Fruit fly (Drosophila melanogaster) whole organism, embryonic: ENCODE results near the gene CG10333.

Experiments
- Asciz ChIP-seq: fragments of 200-800 bp; sonication (Bioruptor generic); optimal IDR thresholded peaks from 2 replicates; lab custom pipeline; 2017; ENCODE audit warnings: missing biosample characterization, mild to moderate bottlenecking, missing genetic modification characterization, missing genetic modification reagents
- BEAF-32 ChIP-seq: fragments of 200-800 bp; sonication (Bioruptor generic); optimal IDR thresholded peaks from 3 replicates; lab custom pipeline; 2017; ENCODE audit warnings: missing biosample characterization, missing genetic modification characterization, mild to moderate bottlenecking, moderate library complexity, missing genetic modification reagents
- Bteb2 ChIP-seq: fragments of 200-800 bp; sonication (Bioruptor generic); optimal IDR thresholded peaks from 2 replicates; lab custom pipeline; 2016; ENCODE audit warnings: missing biosample characterization, missing genetic modification characterization
- CG11723 ChIP-seq: fragments of 200-800 bp; sonication (Bioruptor generic); optimal IDR thresholded peaks from 2 replicates; lab custom pipeline; 2017; ENCODE audit warnings: missing biosample characterization, mild to moderate bottlenecking, missing genetic modification characterization
- CG12769 ChIP-seq: fragments of 200-800 bp; sonication (Bioruptor generic); optimal IDR thresholded peaks from 2 replicates; lab custom pipeline; 2019; ENCODE audit warnings: missing biosample characterization, mild to moderate bottlenecking, missing genetic modification characterization, moderate library complexity
- CG15696 ChIP-seq: fragments of 200-800 bp; sonication (Bioruptor generic); optimal IDR thresholded peaks from 2 replicates; lab custom pipeline; 2019; ENCODE audit warnings: missing biosample characterization, mild to moderate bottlenecking, missing genetic modification characterization, moderate library complexity
- CG1603 ChIP-seq: fragments of 200-800 bp; sonication (Bioruptor generic); optimal IDR thresholded peaks from 2 replicates; lab custom pipeline; 2019; ENCODE audit warnings: missing biosample characterization, mild to moderate bottlenecking, missing genetic modification characterization, moderate library complexity
- CG17385 ChIP-seq: fragments of 200-800 bp; sonication (Bioruptor generic); optimal IDR thresholded peaks from 3 replicates; lab custom pipeline; 2018; ENCODE audit warnings: missing biosample characterization, mild to moderate bottlenecking, missing genetic modification characterization
- CG18764 ChIP-seq: fragments of 200-800 bp; sonication (Bioruptor generic); optimal IDR thresholded peaks from 3 replicates; lab custom pipeline; 2016; ENCODE audit warnings: missing biosample characterization, missing genetic modification characterization
- CG2875 ChIP-seq: fragments of 200-800 bp; sonication (Bioruptor generic); optimal IDR thresholded peaks from 2 replicates; lab custom pipeline; 2017; ENCODE audit warnings: missing biosample characterization, mild to moderate bottlenecking, missing genetic modification characterization, missing genetic modification reagents
- CG3065 ChIP-seq: fragments of 200-800 bp; sonication (Bioruptor generic); optimal IDR thresholded peaks from 2 replicates; lab custom pipeline; 2016; ENCODE audit warnings: missing biosample characterization, missing genetic modification characterization
- CG3726 ChIP-seq: fragments of 200-800 bp; sonication (Bioruptor generic); IDR thresholded peaks from 3 replicates; pipeline ENCODE4, ENCODE4 v1.3.6; 2022; ENCODE audit warnings: missing biosample characterization, missing genetic modification characterization
- CG4404 ChIP-seq: fragments of 200-800 bp; sonication (Bioruptor generic); IDR thresholded peaks from 2 replicates; pipeline ENCODE4 v1.3.6; 2022; ENCODE audit warnings: missing biosample characterization, missing genetic modification characterization
- CG7271 ChIP-seq: fragments of 200-800 bp; sonication (Bioruptor generic); optimal IDR thresholded peaks from 2 replicates; lab custom pipeline; 2018; ENCODE audit warnings: missing biosample characterization, mild to moderate bottlenecking, missing genetic modification characterization, moderate library complexity
- CG7963 ChIP-seq: fragments of 200-800 bp; sonication (Bioruptor generic); IDR thresholded peaks from 3 replicates; pipeline ENCODE4 v1.3.6; 2022; ENCODE audit warnings: missing biosample characterization, missing genetic modification characterization; ENCODE audit not compliant: partially characterized antibody
- CG8388 ChIP-seq: fragments of 200-800 bp; sonication (Bioruptor generic); optimal IDR thresholded peaks from 2 replicates; lab custom pipeline; 2019; ENCODE audit warnings: missing biosample characterization, mild to moderate bottlenecking, missing genetic modification characterization, moderate library complexity
- CG8924 ChIP-seq: fragments of 200-800 bp; optimal IDR thresholded peaks from 3 replicates; lab custom pipeline; 2019; ENCODE audit warnings: missing biosample characterization, mild to moderate bottlenecking, missing genetic modification characterization, moderate library complexity
- Camta ChIP-seq: fragments of 200-800 bp; sonication (Bioruptor generic); optimal IDR thresholded peaks from 2 replicates; lab custom pipeline; 2016; ENCODE audit warnings: missing biosample characterization, missing genetic modification characterization
- CrebB ChIP-seq: fragments of 200-800 bp; sonication (Bioruptor generic); optimal IDR thresholded peaks from 3 replicates; lab custom pipeline; 2018; ENCODE audit warnings: missing biosample characterization, mild to moderate bottlenecking, missing genetic modification characterization
- D19A ChIP-seq: fragments of 200-800 bp; optimal IDR thresholded peaks from 3 replicates; lab custom pipeline; 2019; ENCODE audit warnings: missing biosample characterization, mild to moderate bottlenecking, missing genetic modification characterization, moderate library complexity
- Dbx ChIP-seq: fragments of 200-800 bp; sonication (Bioruptor generic); IDR thresholded peaks from 3 replicates; pipeline ENCODE4 v1.3.6; 2022; ENCODE audit warnings: missing biosample characterization, missing genetic modification characterization
- E2f2 ChIP-seq: fragments of 200-800 bp; sonication (Bioruptor generic); IDR thresholded peaks from 2 replicates; pipeline ENCODE4 v1.3.6; 2022; ENCODE audit warnings: missing biosample characterization, missing genetic modification characterization
- HmgZ ChIP-seq: fragments of 200-800 bp; sonication (Bioruptor generic); optimal IDR thresholded peaks from 2 replicates; lab custom pipeline; 2018; ENCODE audit warnings: missing biosample characterization, mild to moderate bottlenecking, missing genetic modification characterization
- Mrtf ChIP-seq: fragments of 200-800 bp; sonication (Bioruptor generic); IDR thresholded peaks from 3 replicates; pipeline ENCODE4 v1.3.6; 2022; ENCODE audit warnings: missing biosample characterization, missing genetic modification characterization
- Sry-β ChIP-seq: fragments of 200-800 bp; sonication (Bioruptor generic); optimal IDR thresholded peaks from 2 replicates; lab custom pipeline; 2018; ENCODE audit warnings: missing biosample characterization, mild to moderate bottlenecking, missing genetic modification characterization, moderate library complexity
- Tbp ChIP-seq: fragments of >200 bp; optimal IDR thresholded peaks from 2 replicates; lab custom pipeline; 2018; ENCODE audit warnings: missing biosample characterization, missing genetic modification characterization
- Vsx1 ChIP-seq: fragments of 200-800 bp; sonication (Bioruptor generic); optimal IDR thresholded peaks from 2 replicates; lab custom pipeline; 2017; ENCODE audit warnings: missing biosample characterization, mild to moderate bottlenecking, missing genetic modification characterization, missing genetic modification reagents
- YL-1 ChIP-seq: fragments of 200-800 bp; sonication (Bioruptor generic); optimal IDR thresholded peaks from 3 replicates; lab custom pipeline; 2017; ENCODE audit warnings: missing biosample characterization, mild to moderate bottlenecking, missing genetic modification characterization
- ap ChIP-seq: fragments of 200-800 bp; sonication (Bioruptor generic); IDR thresholded peaks from 2 replicates; pipeline ENCODE4 v1.3.6; 2022; ENCODE audit warnings: missing biosample characterization, missing genetic modification characterization
- bcd ChIP-seq: fragments of 200-800 bp; sonication (Bioruptor generic); optimal IDR thresholded peaks from 2 replicates; lab custom pipeline; 2017; ENCODE audit warnings: missing biosample characterization, mild to moderate bottlenecking, missing genetic modification characterization
- cad ChIP-seq: fragments of >200 bp; optimal IDR thresholded peaks from 2 replicates; lab custom pipeline; 2017; ENCODE audit warnings: missing biosample characterization, missing genetic modification characterization
- crol ChIP-seq: fragments of 200-800 bp; sonication (Bioruptor generic); IDR thresholded peaks from 2 replicates; pipeline ENCODE4 v1.3.6; 2022; ENCODE audit warnings: missing biosample characterization, missing genetic modification characterization
- dmrt11E ChIP-seq: fragments of 200-800 bp; sonication (Bioruptor generic); optimal IDR thresholded peaks from 3 replicates; lab custom pipeline; 2018; ENCODE audit warnings: missing biosample characterization, mild to moderate bottlenecking, missing genetic modification characterization, moderate library complexity
- fd64A ChIP-seq: fragments of 200-800 bp; sonication (Bioruptor generic); optimal IDR thresholded peaks from 3 replicates; lab custom pipeline; 2018; ENCODE audit warnings: missing biosample characterization, mild to moderate bottlenecking, missing genetic modification characterization
- fu2 ChIP-seq: fragments of 200-800 bp; sonication (Bioruptor generic); optimal IDR thresholded peaks from 2 replicates; lab custom pipeline; 2016; ENCODE audit warnings: missing biosample characterization, missing genetic modification characterization
- ham ChIP-seq: fragments of 200-800 bp; sonication (Bioruptor generic); IDR thresholded peaks from 2 replicates; pipeline ENCODE4 v1.3.6; 2022; ENCODE audit warnings: missing biosample characterization, missing genetic modification characterization
- hbn ChIP-seq: fragments of 200-800 bp; sonication (Bioruptor generic); IDR thresholded peaks from 2 replicates; pipeline ENCODE4 v1.3.6; 2022; ENCODE audit warnings: missing biosample characterization, missing genetic modification characterization; ENCODE audit not compliant: partially characterized antibody
- ind ChIP-seq: fragments of 200-800 bp; sonication (Bioruptor generic); optimal IDR thresholded peaks from 3 replicates; lab custom pipeline; 2016; ENCODE audit warnings: missing biosample characterization, missing genetic modification characterization
- jigr1 ChIP-seq: fragments of 200-800 bp; sonication (Bioruptor generic); IDR thresholded peaks from 3 replicates; pipeline ENCODE4 v1.3.6; 2022; ENCODE audit warnings: missing biosample characterization, missing genetic modification characterization
- kah ChIP-seq: fragments of 200-800 bp; sonication (Bioruptor generic); optimal IDR thresholded peaks from 2 replicates; lab custom pipeline; 2018; ENCODE audit warnings: missing biosample characterization, mild to moderate bottlenecking, missing genetic modification characterization
- lab ChIP-seq: fragments of 200-800 bp; sonication (Bioruptor generic); optimal IDR thresholded peaks from 3 replicates; lab custom pipeline; 2017; ENCODE audit warnings: missing biosample characterization, missing genetic modification characterization, mild to moderate bottlenecking, moderate library complexity, missing genetic modification reagents
- lilli ChIP-seq: fragments of 200-800 bp; sonication (Bioruptor generic); optimal IDR thresholded peaks from 3 replicates; lab custom pipeline; 2016; ENCODE audit warnings: missing biosample characterization, missing genetic modification characterization
- org-1 ChIP-seq: fragments of 200-800 bp; sonication (Bioruptor generic); optimal IDR thresholded peaks from 2 replicates; lab custom pipeline; 2017; ENCODE audit warnings: missing biosample characterization, missing genetic modification characterization
- peb ChIP-seq: fragments of 200-800 bp; sonication (Bioruptor generic); IDR thresholded peaks from 2 replicates; pipeline ENCODE4 v1.3.6; 2022; ENCODE audit warnings: missing biosample characterization, missing genetic modification characterization
- pzg ChIP-seq: fragments of 200-800 bp; sonication (Bioruptor generic); optimal IDR thresholded peaks from 3 replicates; lab custom pipeline; 2018; ENCODE audit warnings: missing biosample characterization, mild to moderate bottlenecking, missing genetic modification characterization, moderate library complexity
- scrt ChIP-seq: fragments of 200-800 bp; sonication (Bioruptor generic); optimal IDR thresholded peaks from 2 replicates; lab custom pipeline; 2018; ENCODE audit warnings: missing biosample characterization, mild to moderate bottlenecking, missing genetic modification characterization, moderate library complexity
- shn ChIP-seq: fragments of 200-800 bp; sonication (Bioruptor generic); optimal IDR thresholded peaks from 3 replicates; lab custom pipeline; 2016; ENCODE audit warnings: missing biosample characterization, missing genetic modification characterization
- so ChIP-seq: fragments of 200-800 bp; sonication (Bioruptor generic); IDR thresholded peaks from 3 replicates; pipeline ENCODE4 v1.3.6; 2022; ENCODE audit warnings: missing biosample characterization, missing genetic modification characterization
- sr ChIP-seq: fragments of 200-800 bp; sonication (Bioruptor generic); IDR thresholded peaks from 3 replicates; pipeline ENCODE4 v1.3.6; 2022; ENCODE audit warnings: missing biosample characterization, missing genetic modification characterization

Gene CG10333

DNA sequence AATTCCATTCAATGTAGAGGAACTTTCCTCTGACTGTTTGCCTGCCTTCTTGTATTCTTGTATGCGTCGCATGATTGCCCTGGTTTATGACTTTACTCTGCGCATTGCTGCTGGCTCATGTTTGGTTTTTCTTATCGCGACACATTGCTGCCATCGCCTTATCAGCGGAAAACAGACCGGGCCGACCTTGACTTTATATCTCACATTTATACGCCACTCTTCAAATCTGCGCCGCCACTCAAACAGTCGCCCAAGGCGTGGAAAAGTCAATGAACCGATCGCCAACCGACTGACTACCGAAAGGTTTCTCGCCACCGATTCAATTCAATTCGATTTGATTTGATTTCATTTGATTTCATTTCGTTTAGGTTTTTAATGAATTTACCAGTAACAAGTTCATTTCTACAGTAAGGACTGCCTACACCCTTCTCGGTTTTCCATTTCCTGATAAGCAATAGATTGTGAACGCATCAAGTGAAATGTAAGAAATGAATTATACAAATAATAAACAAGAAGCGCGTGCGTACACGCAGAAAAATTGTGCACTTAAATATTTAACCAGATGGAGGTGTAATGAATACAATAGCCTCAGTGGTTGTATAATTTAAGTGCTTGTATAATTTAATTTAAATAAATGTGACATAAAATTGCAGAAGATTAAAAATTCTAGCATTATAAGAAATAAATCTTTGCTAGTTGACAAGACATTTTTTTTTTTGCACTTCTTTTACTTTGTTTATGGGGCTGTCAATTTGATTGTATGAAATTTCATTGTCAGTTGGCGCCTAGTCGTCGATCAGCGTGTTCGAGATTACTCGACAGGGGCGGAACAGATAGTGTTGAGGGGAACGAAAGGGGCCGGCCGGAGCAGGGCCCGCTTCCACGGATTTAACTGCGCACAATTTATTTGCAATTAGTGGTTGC lies 40.1 kb upstream of the CG10333 start (continued):
- TF ChIP-seq lilli (GFP tag; lab: Kevin White, UChicago), result peak; percentile 7
- TF ChIP-seq HmgZ (tag; lab: Kevin White, UChicago), result no peak
- no peak for TF ChIP-seq hbn (GFP tag; lab: Robert Waterston, UW)
- no peak for TF ChIP-seq CG4404 (GFP tag; lab: Robert Waterston, UW)
- TF ChIP-seq scrt (GFP tag; lab: Kevin White, UChicago), result no peak
- TF ChIP-seq Asciz, result no peak
- TF ChIP-seq pzg (GFP tag; lab: Kevin White, UChicago), result no peak
- no peak for TF ChIP-seq CG2875 (GFP tag; lab: Kevin White, UChicago)
- no peak for TF ChIP-seq peb (GFP tag; lab: Robert Waterston, UW)
- TF ChIP-seq CrebB (tag; lab: Kevin White, UChicago), result no peak
- no peak for TF ChIP-seq Tbp (GFP tag; lab: Kevin White, UChicago)
- peak; percentile 42 for TF ChIP-seq lab (GFP tag; lab: Kevin White, UChicago)
- no peak for TF ChIP-seq CG3065 (GFP tag; lab: Kevin White, UChicago)
- no peak for TF ChIP-seq cad (GFP tag; lab: Kevin White, UChicago)
- no peak for TF ChIP-seq CG7963 (GFP tag; lab: Robert Waterston, UW)
- no peak for TF ChIP-seq shn
- TF ChIP-seq CG8924 (tag; lab: Kevin White, UChicago), result peak; percentile 29
- TF ChIP-seq CG18764 (GFP tag; lab: Kevin White, UChicago), result peak; percentile 18
- no peak for TF ChIP-seq CG1603 (tag; lab: Kevin White, UChicago)
- no peak for TF ChIP-seq CG7271 (tag; lab: Kevin White, UChicago)
- TF ChIP-seq Camta (GFP tag; lab: Kevin White, UChicago), result no peak
- no peak for TF ChIP-seq fu2 (GFP tag; lab: Kevin White, UChicago)
- no peak for TF ChIP-seq Dbx (GFP tag; lab: Robert Waterston, UW)
- no peak for TF ChIP-seq fd64A (GFP tag; lab: Kevin White, UChicago)
- no peak for TF ChIP-seq jigr1
- peak; percentile 35 for TF ChIP-seq D19A (tag; lab: Kevin White, UChicago)
- peak; percentile 46 for TF ChIP-seq bcd (GFP tag; lab: Kevin White, UChicago)
- TF ChIP-seq CG3726 (GFP tag; lab: Robert Waterston, UW), result no peak
- TF ChIP-seq CG15696 (tag; lab: Kevin White, UChicago), result peak; percentile 10
- no peak for TF ChIP-seq CG8388 (GFP tag; lab: Kevin White, UChicago)
- no peak for TF ChIP-seq BEAF-32 (GFP tag; lab: Kevin White, UChicago)
- TF ChIP-seq sr (GFP tag; lab: Robert Waterston, UW), result no peak
- TF ChIP-seq kah, result no peak
- no peak for TF ChIP-seq ham (GFP tag; lab: Robert Waterston, UW)
- TF ChIP-seq E2f2 (GFP tag; lab: Robert Waterston, UW), result peak; percentile 17; the same call in 1 of the 2 replicates
- TF ChIP-seq dmrt11E, result peak; percentile 65
- no peak for TF ChIP-seq so
- peak; percentile 8 for TF ChIP-seq CG17385 (GFP tag; lab: Kevin White, UChicago)
- TF ChIP-seq CG12769, result no peak
- no peak for TF ChIP-seq ind (GFP tag; lab: Kevin White, UChicago)
- TF ChIP-seq Mrtf, result no peak
- TF ChIP-seq org-1 (GFP tag; lab: Kevin White, UChicago), result peak; percentile 47
- TF ChIP-seq ap (GFP tag; lab: Robert Waterston, UW), result no peak
- TF ChIP-seq Bteb2, result no peak
- TF ChIP-seq Vsx1 (GFP tag; lab: Kevin White, UChicago), result no peak
- TF ChIP-seq Sry-β, result no peak
- no peak for TF ChIP-seq YL-1 (GFP tag; lab: Kevin White, UChicago)
- TF ChIP-seq crol (GFP tag; lab: Robert Waterston, UW), result no peak
- TF ChIP-seq CG11723 (GFP tag; lab: Kevin White, UChicago), result no peak
